Worm (Caenorhabditis elegans): Measurements from ENCODE around the gene gpn-1.

gpn-1 gene

ce11 chrX:15653196-15653595 lies 28.3 kb upstream of the gpn-1 start:
- TF ChIP-seq daf-19 (GFP tag; conservative IDR thresholded peaks at IDR 0.05) (no peak), ctbp-1 (GFP tag; IDR thresholded peaks at IDR 0.05) (0 out of 2 replicates have a peak, but pooled peaks have one; percentile 19), Y105C5A.15 (GFP tag; IDR thresholded peaks at IDR 0.05) (no peak), lsy-2 (tag; optimal IDR thresholded peaks at IDR 0.05) (no peak), daf-16 (GFP tag; optimal IDR thresholded peaks at IDR 0.05) (peak in 1 of 2 experiments; percentile 4), daf-16 (tag; optimal IDR thresholded peaks at IDR 0.05) (no peak), tra-1 (GFP tag; IDR thresholded peaks at IDR 0.05) (no peak), snpc-1.2 (GFP tag; IDR thresholded peaks at IDR 0.05) (0 out of 2 replicates have a peak, but pooled peaks have one; percentile 12), rbr-2 (tag; optimal IDR thresholded peaks at IDR 0.05) (peak; percentile 33), zfp-2 (tag; optimal IDR thresholded peaks at IDR 0.05) (no peak), mes-2 (tag; optimal IDR thresholded peaks at IDR 0.05; ENCODE audit: poor library complexity, severe bottlenecking) (no peak), nhr-11 (tag; optimal IDR thresholded peaks at IDR 0.05) (no peak)

- peak; percentile 58 for TF ChIP-seq aha-1 (tag)
- TF ChIP-seq tag-97 (GFP tag; IDR thresholded peaks at IDR 0.05) = no peak
These were observed 26.5 kb upstream of the gpn-1 start for ce11 chrX:15654969-15655368.

DNA sequence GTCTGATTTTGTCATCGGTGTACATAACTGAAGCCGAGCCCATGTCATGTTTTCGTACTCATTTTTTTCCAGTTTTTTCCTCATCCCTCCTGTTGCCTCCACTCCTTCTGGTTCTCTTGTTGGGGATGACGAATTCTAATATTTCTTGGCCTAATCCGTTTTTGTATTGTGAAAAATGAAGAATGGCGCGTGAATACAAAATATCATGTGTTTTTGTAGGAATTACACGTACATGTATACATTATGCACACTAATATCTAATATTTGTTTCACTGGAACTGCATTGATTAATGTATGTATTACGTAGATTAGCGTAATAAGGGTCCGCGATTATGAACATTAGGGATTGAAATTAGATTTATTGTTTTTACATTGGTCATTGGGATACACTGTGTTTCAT lies 25.9 kb upstream of the gpn-1 start:
- TF ChIP-seq aly-2 (tag; optimal IDR thresholded peaks at IDR 0.05) = no peak
- TF ChIP-seq attf-4 (tag; optimal IDR thresholded peaks at IDR 0.05) = no peak
- TF ChIP-seq lin-39 (tag; optimal IDR thresholded peaks at IDR 0.05) = no peak
- no peak for TF ChIP-seq rbr-2 (tag; optimal IDR thresholded peaks at IDR 0.05)
- TF ChIP-seq mdt-29 (GFP tag; IDR thresholded peaks at IDR 0.05) = no peak
- no peak for TF ChIP-seq mxl-2 (GFP tag; conservative IDR thresholded peaks at IDR 0.05)
- TF ChIP-seq madf-9 (GFP tag; conservative IDR thresholded peaks at IDR 0.05) = no peak
- no peak for TF ChIP-seq pqm-1 (tag; optimal IDR thresholded peaks at IDR 0.05)
- TF ChIP-seq dve-1 (tag; optimal IDR thresholded peaks at IDR 0.05; ENCODE audit: insufficient read depth) = no peak
- no peak for TF ChIP-seq php-3 (GFP tag; IDR thresholded peaks at IDR 0.05)

ce11 chrX:15657773-15658172 lies 23.7 kb upstream of the gpn-1 start:
- TF ChIP-seq F37D6.2 (tag; optimal IDR thresholded peaks at IDR 0.05) (no peak), nhr-42 (GFP tag; IDR thresholded peaks at IDR 0.05) (no peak), unc-62 (GFP tag; optimal IDR thresholded peaks at IDR 0.05 in 1 of 2) (peak in 1 of 2 experiments; percentile 29), unc-62 (tag; optimal IDR thresholded peaks at IDR 0.05) (no peak), ZK337.2 (GFP tag; IDR thresholded peaks at IDR 0.05) (no peak), mxl-2 (GFP tag; conservative IDR thresholded peaks at IDR 0.05) (no peak), nhr-28 (tag; optimal IDR thresholded peaks at IDR 0.05) (no peak), snpc-4 (tag; optimal IDR thresholded peaks at IDR 0.05) (no peak), R02D3.7 (tag; optimal IDR thresholded peaks at IDR 0.05) (no peak), zfp-2 (tag; optimal IDR thresholded peaks at IDR 0.05) (no peak)

- peak in 1 of 2 experiments; percentile 44 for TF ChIP-seq unc-62 (GFP tag; optimal IDR thresholded peaks at IDR 0.05 in 1 of 2)
- no peak for TF ChIP-seq unc-62 (tag; optimal IDR thresholded peaks at IDR 0.05)
- no peak for TF ChIP-seq ceh-28 (tag; optimal IDR thresholded peaks at IDR 0.05)
- peak; percentile 58 for TF ChIP-seq fkh-10 (GFP tag; optimal IDR thresholded peaks at IDR 0.05)
- peak; percentile 16 for TF ChIP-seq mep-1 (tag; optimal IDR thresholded peaks at IDR 0.05)
- TF ChIP-seq hlh-30 (tag; optimal IDR thresholded peaks at IDR 0.05; ENCODE audit: insufficient read depth) = no peak
- TF ChIP-seq nhr-25 (tag; optimal IDR thresholded peaks at IDR 0.05; ENCODE audit: borderline replicate concordance, insufficient read depth) = no peak
- TF ChIP-seq dmd-6 (GFP tag; IDR thresholded peaks at IDR 0.05) = no peak
- TF ChIP-seq mxl-3 (GFP tag; optimal IDR thresholded peaks at IDR 0.05) = no peak
- TF ChIP-seq ctbp-1 (GFP tag; IDR thresholded peaks at IDR 0.05) = no peak
These were observed 21.9 kb upstream of the gpn-1 start for ce11 chrX:15659561-15659960.

Measured in whole organism, L4 larva.